Fruit fly (Drosophila melanogaster) whole organism, embryonic: ENCODE results near the gene CCAP.

ENCODE experiments used
- Abd-B ChIP-seq: fragments of 200-800 bp; sonication (Bioruptor generic); optimal IDR thresholded peaks from 2 replicates; lab custom pipeline; 2018; ENCODE audit warnings: missing biosample characterization, mild to moderate bottlenecking, missing genetic modification characterization, moderate library complexity
- CG12155 ChIP-seq: fragments of 200-800 bp; sonication (Bioruptor generic); optimal IDR thresholded peaks from 3 replicates; lab custom pipeline; 2016; ENCODE audit warnings: missing biosample characterization, missing genetic modification characterization
- CG13287 ChIP-seq: fragments of 200-800 bp; sonication (Bioruptor generic); IDR thresholded peaks from 2 replicates; pipeline ENCODE4 v1.3.6; 2022; ENCODE audit warnings: missing biosample characterization, missing genetic modification characterization; ENCODE audit not compliant: partially characterized antibody
- CG13424 ChIP-seq: fragments of 200-800 bp; sonication (Bioruptor generic); optimal IDR thresholded peaks from 2 replicates; lab custom pipeline; 2019; ENCODE audit warnings: missing biosample characterization, mild to moderate bottlenecking, missing genetic modification characterization, moderate library complexity
- CG1603 ChIP-seq: fragments of 200-800 bp; sonication (Bioruptor generic); optimal IDR thresholded peaks from 2 replicates; lab custom pipeline; 2019; ENCODE audit warnings: missing biosample characterization, mild to moderate bottlenecking, missing genetic modification characterization, moderate library complexity
- CG18764 ChIP-seq: fragments of 200-800 bp; sonication (Bioruptor generic); optimal IDR thresholded peaks from 3 replicates; lab custom pipeline; 2016; ENCODE audit warnings: missing biosample characterization, missing genetic modification characterization
- CG2199 ChIP-seq: fragments of 200-800 bp; sonication (Bioruptor generic); IDR thresholded peaks from 3 replicates; pipeline ENCODE4 v1.3.6; 2022; ENCODE audit warnings: missing biosample characterization, missing genetic modification characterization
- CG30403 ChIP-seq: fragments of 200-800 bp; sonication (Bioruptor generic); optimal IDR thresholded peaks from 3 replicates; lab custom pipeline; 2016; ENCODE audit warnings: missing biosample characterization, missing genetic modification characterization
- CG31388 ChIP-seq: fragments of 200-800 bp; sonication (Bioruptor generic); optimal IDR thresholded peaks from 2 replicates; lab custom pipeline; 2016; ENCODE audit warnings: missing biosample characterization, missing genetic modification characterization
- CG3163 ChIP-seq: fragments of 200-800 bp; sonication (Bioruptor generic); optimal IDR thresholded peaks from 3 replicates; lab custom pipeline; 2016; ENCODE audit warnings: missing biosample characterization, missing genetic modification characterization
- CG3847 ChIP-seq: fragments of 200-800 bp; sonication (Bioruptor generic); IDR thresholded peaks from 2 replicates; pipeline ENCODE4 v1.3.6; 2022; ENCODE audit warnings: missing biosample characterization, missing genetic modification characterization
- CG42726 ChIP-seq: fragments of 200-800 bp; sonication (Bioruptor generic); IDR thresholded peaks from 2 replicates; pipeline ENCODE4 v1.3.6; 2022; ENCODE audit warnings: missing biosample characterization, missing genetic modification characterization; ENCODE audit not compliant: partially characterized antibody
- CG6175 ChIP-seq: fragments of 200-800 bp; sonication (Bioruptor generic); IDR thresholded peaks from 3 replicates; pipeline ENCODE4 v1.3.6; 2022; ENCODE audit warnings: missing biosample characterization, missing genetic modification characterization
- CG6683 ChIP-seq: fragments of 200-800 bp; sonication (Bioruptor generic); optimal IDR thresholded peaks from 2 replicates; lab custom pipeline; 2017; ENCODE audit warnings: missing biosample characterization, mild to moderate bottlenecking, missing genetic modification characterization, missing genetic modification reagents
- CG6791 ChIP-seq: fragments of 200-800 bp; sonication (Bioruptor generic); IDR thresholded peaks from 3 replicates; pipeline ENCODE4 v1.3.6; 2022; ENCODE audit warnings: missing biosample characterization, missing genetic modification characterization; ENCODE audit not compliant: partially characterized antibody
- CG9609 ChIP-seq: fragments of 200-800 bp; sonication (Bioruptor generic); optimal IDR thresholded peaks from 3 replicates; lab custom pipeline; 2016; ENCODE audit warnings: missing biosample characterization, missing genetic modification characterization
- Deaf1 ChIP-seq: fragments of 200-800 bp; optimal IDR thresholded peaks from 3 replicates; lab custom pipeline; 2019; ENCODE audit warnings: missing biosample characterization, mild to moderate bottlenecking, missing genetic modification characterization, moderate library complexity
- Dp ChIP-seq: fragments of 200-800 bp; sonication (Bioruptor generic); optimal IDR thresholded peaks from 2 replicates; lab custom pipeline; 2018; ENCODE audit warnings: missing biosample characterization, mild to moderate bottlenecking, missing genetic modification characterization, moderate library complexity
- E2f2 ChIP-seq: fragments of 200-800 bp; sonication (Bioruptor generic); IDR thresholded peaks from 2 replicates; pipeline ENCODE4 v1.3.6; 2022; ENCODE audit warnings: missing biosample characterization, missing genetic modification characterization
- Elba2 ChIP-seq: fragments of 200-800 bp; sonication (Bioruptor generic); optimal IDR thresholded peaks from 3 replicates; lab custom pipeline; 2016; ENCODE audit warnings: missing biosample characterization, missing genetic modification characterization
- Jarid2 ChIP-seq: fragments of 200-800 bp; sonication (Bioruptor generic); optimal IDR thresholded peaks from 3 replicates; lab custom pipeline; 2017; ENCODE audit warnings: mild to moderate bottlenecking, missing biosample characterization, missing genetic modification reagents, missing genetic modification characterization
- Neu2 ChIP-seq: fragments of 200-800 bp; sonication (Bioruptor generic); optimal IDR thresholded peaks from 3 replicates; lab custom pipeline; 2016; ENCODE audit warnings: missing biosample characterization, missing genetic modification characterization, borderline replicate concordance
- Pdp1 ChIP-seq, 2 experiments: fragments of 200-800 bp; sonication (Bioruptor generic); optimal IDR thresholded peaks; 3 replicates each; lab custom pipeline; 2016; ENCODE audit warnings: missing biosample characterization in 2 of 2, missing genetic modification characterization in 2 of 2, mild to moderate bottlenecking in 1 of 2, moderate library complexity in 1 of 2
- Side ChIP-seq: fragments of 200-800 bp; sonication (Bioruptor generic); optimal IDR thresholded peaks from 2 replicates; lab custom pipeline; 2016; ENCODE audit warnings: missing biosample characterization, missing genetic modification characterization
- Sry-β ChIP-seq: fragments of 200-800 bp; sonication (Bioruptor generic); optimal IDR thresholded peaks from 2 replicates; lab custom pipeline; 2018; ENCODE audit warnings: missing biosample characterization, mild to moderate bottlenecking, missing genetic modification characterization, moderate library complexity
- Stat92E ChIP-seq, 3 experiments: fragments of >200 bp in 2 of 3; fragments of 200-800 bp in 1 of 3; sonication (Bioruptor generic) in 1 of 3; optimal IDR thresholded peaks; 2 replicates each; lab custom pipeline; 2017 to 2019; ENCODE audit warnings: missing biosample characterization in 3 of 3, missing genetic modification characterization in 3 of 3, mild to moderate bottlenecking in 1 of 3, moderate library complexity in 1 of 3
- YL-1 ChIP-seq: fragments of 200-800 bp; sonication (Bioruptor generic); optimal IDR thresholded peaks from 3 replicates; lab custom pipeline; 2017; ENCODE audit warnings: missing biosample characterization, mild to moderate bottlenecking, missing genetic modification characterization
- abd-A ChIP-seq: fragments of 200-800 bp; sonication (Bioruptor generic); optimal IDR thresholded peaks from 3 replicates; lab custom pipeline; 2019; ENCODE audit warnings: missing biosample characterization, mild to moderate bottlenecking, missing genetic modification characterization, moderate library complexity
- bsh ChIP-seq, 2 experiments: fragments of 200-800 bp; sonication (Bioruptor generic); optimal IDR thresholded peaks; 2 replicates each; lab custom pipeline; 2017 to 2018; ENCODE audit warnings: mild to moderate bottlenecking in 2 of 2, missing biosample characterization in 2 of 2, missing genetic modification characterization in 2 of 2, moderate library complexity in 1 of 2
- chinmo ChIP-seq: fragments of 200-800 bp; sonication (Bioruptor generic); IDR thresholded peaks from 4 replicates; pipeline ENCODE4 v1.3.6; 2022; ENCODE audit warnings: missing biosample characterization, missing genetic modification characterization; ENCODE audit not compliant: partially characterized antibody
- gro ChIP-seq: fragments of 200-800 bp; sonication (Bioruptor generic); optimal IDR thresholded peaks from 2 replicates; lab custom pipeline; 2016; ENCODE audit warnings: missing biosample characterization, missing genetic modification characterization
- kni ChIP-seq: fragments of 200-800 bp; sonication (Bioruptor generic); optimal IDR thresholded peaks from 3 replicates; lab custom pipeline; 2017; ENCODE audit warnings: mild to moderate bottlenecking, missing biosample characterization, missing genetic modification reagents, missing genetic modification characterization
- lmd ChIP-seq: fragments of 200-800 bp; sonication (Bioruptor generic); IDR thresholded peaks from 2 replicates; pipeline ENCODE4 v1.3.6; 2022; ENCODE audit warnings: missing biosample characterization, missing genetic modification characterization
- nau ChIP-seq: fragments of 200-800 bp; sonication (Bioruptor generic); optimal IDR thresholded peaks from 3 replicates; lab custom pipeline; 2017; ENCODE audit warnings: missing biosample characterization, mild to moderate bottlenecking, missing genetic modification characterization, missing genetic modification reagents
- nom ChIP-seq: fragments of 200-800 bp; sonication (Bioruptor generic); optimal IDR thresholded peaks from 2 replicates; lab custom pipeline; 2017; ENCODE audit warnings: missing biosample characterization, missing genetic modification characterization, mild to moderate bottlenecking, moderate library complexity, missing genetic modification reagents
- phol ChIP-seq: fragments of 200-800 bp; sonication (Bioruptor generic); optimal IDR thresholded peaks from 3 replicates; lab custom pipeline; 2018; ENCODE audit warnings: missing biosample characterization, mild to moderate bottlenecking, missing genetic modification characterization, moderate library complexity
- repo ChIP-seq: fragments of 200-800 bp; sonication (Bioruptor generic); optimal IDR thresholded peaks from 2 replicates; lab custom pipeline; 2016; ENCODE audit warnings: missing biosample characterization, missing genetic modification characterization
- row ChIP-seq: fragments of 200-800 bp; sonication (Bioruptor generic); IDR thresholded peaks from 3 replicates; pipeline ENCODE4 v1.3.6; 2022; ENCODE audit warnings: missing biosample characterization, missing genetic modification characterization
- slp2 ChIP-seq: fragments of 200-800 bp; sonication (Bioruptor generic); optimal IDR thresholded peaks from 2 replicates; lab custom pipeline; 2016; ENCODE audit warnings: missing biosample characterization, missing genetic modification characterization
- sob ChIP-seq: fragments of 200-800 bp; sonication (Bioruptor generic); IDR thresholded peaks from 2 replicates; pipeline ENCODE4 v1.3.6; 2022; ENCODE audit warnings: missing biosample characterization, missing genetic modification characterization
- sr ChIP-seq: fragments of 200-800 bp; sonication (Bioruptor generic); IDR thresholded peaks from 3 replicates; pipeline ENCODE4 v1.3.6; 2022; ENCODE audit warnings: missing biosample characterization, missing genetic modification characterization
- twi ChIP-seq: fragments of 200-800 bp; optimal IDR thresholded peaks from 2 replicates; lab custom pipeline; 2019; ENCODE audit warnings: missing biosample characterization, mild to moderate bottlenecking, missing genetic modification characterization, moderate library complexity
- unc-4 ChIP-seq: fragments of 200-800 bp; sonication (Bioruptor generic); IDR thresholded peaks from 2 replicates; pipeline ENCODE4 v1.3.6; 2022; ENCODE audit warnings: missing biosample characterization, missing genetic modification characterization; ENCODE audit not compliant: partially characterized antibody
- vvl ChIP-seq: fragments of 200-800 bp; sonication (Bioruptor generic); IDR thresholded peaks from 2 replicates; pipeline ENCODE4 v1.3.6; 2022; ENCODE audit warnings: missing biosample characterization, missing genetic modification characterization

Gene CCAP

dm6 chr3R:22667284-22667958, 34.5 kb downstream of the CCAP start (continued):
- TF ChIP-seq CG9609 (GFP tag; lab: Kevin White, UChicago) (peak; percentile 66), nau (GFP tag; lab: Kevin White, UChicago) (peak; percentile 70), CG30403 (GFP tag; lab: Kevin White, UChicago) (peak; percentile 80), sob (peak; percentile 64), repo (peak; percentile 2), Side (GFP tag; lab: Kevin White, UChicago) (peak; percentile 38), CG18764 (GFP tag; lab: Kevin White, UChicago) (peak; percentile 72), twi (tag; lab: Kevin White, UChicago) (peak; percentile 46), CG12155 (GFP tag; lab: Kevin White, UChicago) (peak; percentile 61), CG31388 (GFP tag; lab: Kevin White, UChicago) (peak; percentile 44), Jarid2 (GFP tag; lab: Kevin White, UChicago) (peak; percentile 34), chinmo (GFP tag; lab: Robert Waterston, UW) (no peak), Dp (GFP tag; lab: Kevin White, UChicago) (no peak), CG6791 (GFP tag; lab: Robert Waterston, UW) (no peak)
- TF ChIP-seq, all 482 proteins: peak for 335

dm6 chr3R:22666449-22667283, 35.2 kb downstream of the CCAP start:
- peak; percentile 32; the same call in 1 of the 2 replicates for TF ChIP-seq CG13287 (GFP tag; lab: Robert Waterston, UW)
- TF ChIP-seq gro, result peak; percentile 16
- TF ChIP-seq vvl (GFP tag; lab: Robert Waterston, UW), result peak; percentile 39; the same call in 1 of the 2 replicates
- no peak for TF ChIP-seq bsh (GFP tag; optimal IDR thresholded peaks at IDR 0.05; lab: Kevin White, UChicago)
- TF ChIP-seq abd-A (tag; lab: Kevin White, UChicago), result peak; percentile 64
- peak; percentile 92 for TF ChIP-seq Sry-β
- TF ChIP-seq sr, result peak; percentile 64; the same call in 2 of the 3 replicates
- peak; percentile 43 for TF ChIP-seq Deaf1 (tag; lab: Kevin White, UChicago)
- peak; percentile 36 for TF ChIP-seq phol (tag; lab: Kevin White, UChicago)
- TF ChIP-seq CG3847, result no peak
- TF ChIP-seq row (GFP tag; lab: Robert Waterston, UW), result peak; percentile 62; the same call in 2 of the 3 replicates
- TF ChIP-seq Neu2 (GFP tag; lab: Kevin White, UChicago), result peak; percentile 2
- no peak for TF ChIP-seq CG13424 (tag; lab: Kevin White, UChicago)
- peak in 1 of 2 experiments; percentile 1 for TF ChIP-seq Pdp1 (GFP tag; optimal IDR thresholded peaks at IDR 0.05; lab: Kevin White, UChicago)
- peak; percentile 35 for TF ChIP-seq YL-1 (GFP tag; lab: Kevin White, UChicago)
- TF ChIP-seq Jarid2 (GFP tag; lab: Kevin White, UChicago), result peak; percentile 95
- TF ChIP-seq unc-4 (GFP tag; lab: Robert Waterston, UW), result 0 out of 2 replicates have a peak, but pooled peaks have one; percentile 19
- peak; percentile 11; the same call in 1 of the 2 replicates for TF ChIP-seq E2f2 (GFP tag; lab: Robert Waterston, UW)
- no peak for TF ChIP-seq lmd (GFP tag; lab: Robert Waterston, UW)
- TF ChIP-seq Elba2, result peak; percentile 92
- TF ChIP-seq Abd-B (GFP tag; lab: Kevin White, UChicago), result no peak
- TF ChIP-seq CG42726 (GFP tag; lab: Robert Waterston, UW), result 0 out of 2 replicates have a peak, but pooled peaks have one; percentile 18
- peak; percentile 69; the same call in 1 of the 3 replicates for TF ChIP-seq CG6175 (GFP tag; lab: Robert Waterston, UW)
- TF ChIP-seq slp2, result peak; percentile 4
- TF ChIP-seq CG6683, result no peak
- TF ChIP-seq CG2199, result 0 out of 3 replicates have a peak, but pooled peaks have one; percentile 25
- TF ChIP-seq CG1603 (tag; lab: Kevin White, UChicago), result peak; percentile 1
- peak in 1 of 3 experiments; percentile 98 for TF ChIP-seq Stat92E (GFP tag; optimal IDR thresholded peaks at IDR 0.05; lab: Kevin White, UChicago)
- peak; percentile 40 for TF ChIP-seq CG3163 (GFP tag; lab: Kevin White, UChicago)
- TF ChIP-seq nom (GFP tag; lab: Kevin White, UChicago), result peak; percentile 22
- peak; percentile 22 for TF ChIP-seq kni (GFP tag; lab: Kevin White, UChicago)
